Fruit fly (Drosophila melanogaster) whole organism, embryonic: Measurements from ENCODE around the gene VhaPPA1-2.
A peak's percentile ranks its signal among the peaks of the same experiment; 100 is the strongest.

Source experiments
- Atf-2 ChIP-seq: fragments of 200-800 bp; sonication (Bioruptor generic); optimal IDR thresholded peaks from 2 replicates; lab custom pipeline; 2016; ENCODE audit warnings: missing biosample characterization, missing genetic modification characterization
- C15 ChIP-seq: fragments of 200-800 bp; sonication (Bioruptor generic); IDR thresholded peaks from 3 replicates; pipeline ENCODE4 v1.3.6; 2022; ENCODE audit warnings: missing biosample characterization, missing genetic modification characterization
- CG1024 ChIP-seq: fragments of 200-800 bp; sonication (Bioruptor generic); IDR thresholded peaks from 2 replicates; pipeline ENCODE4 v1.3.6; 2022; ENCODE audit warnings: missing biosample characterization, missing genetic modification characterization
- CG10979 ChIP-seq: fragments of 200-800 bp; sonication (Bioruptor generic); optimal IDR thresholded peaks from 2 replicates; lab custom pipeline; 2018; ENCODE audit warnings: missing biosample characterization, mild to moderate bottlenecking, missing genetic modification characterization, moderate library complexity
- CG13624 ChIP-seq: fragments of 200-800 bp; sonication (Bioruptor generic); optimal IDR thresholded peaks from 2 replicates; lab custom pipeline; 2016; ENCODE audit warnings: missing biosample characterization, missing genetic modification characterization
- CG15601 ChIP-seq: fragments of 200-800 bp; sonication (Bioruptor generic); optimal IDR thresholded peaks from 3 replicates; lab custom pipeline; 2019; ENCODE audit warnings: missing biosample characterization, mild to moderate bottlenecking, missing genetic modification characterization, moderate library complexity
- CG15696 ChIP-seq: fragments of 200-800 bp; sonication (Bioruptor generic); optimal IDR thresholded peaks from 2 replicates; lab custom pipeline; 2019; ENCODE audit warnings: missing biosample characterization, mild to moderate bottlenecking, missing genetic modification characterization, moderate library complexity
- CG34224 ChIP-seq: fragments of 200-800 bp; sonication (Bioruptor generic); IDR thresholded peaks from 3 replicates; pipeline ENCODE4 v1.3.6; 2022; ENCODE audit warnings: missing biosample characterization, missing genetic modification characterization; ENCODE audit not compliant: partially characterized antibody
- CG4328 ChIP-seq: fragments of 200-800 bp; sonication (Bioruptor generic); optimal IDR thresholded peaks from 3 replicates; lab custom pipeline; 2017; ENCODE audit warnings: missing biosample characterization, missing genetic modification reagents, missing genetic modification characterization
- CG4360 ChIP-seq: fragments of 200-800 bp; sonication (Bioruptor generic); IDR thresholded peaks from 2 replicates; pipeline ENCODE4 v1.3.6; 2022; ENCODE audit warnings: missing biosample characterization, missing genetic modification characterization
- CG4617 ChIP-seq: fragments of 200-800 bp; sonication (Bioruptor generic); optimal IDR thresholded peaks from 3 replicates; lab custom pipeline; 2016; ENCODE audit warnings: missing biosample characterization, missing genetic modification characterization, borderline replicate concordance
- CG5180 ChIP-seq: fragments of 200-800 bp; sonication (Bioruptor generic); optimal IDR thresholded peaks from 3 replicates; lab custom pipeline; 2017; ENCODE audit warnings: missing biosample characterization, missing genetic modification characterization, mild to moderate bottlenecking, moderate library complexity, missing genetic modification reagents
- CG5953 ChIP-seq: fragments of 200-800 bp; sonication (Bioruptor generic); IDR thresholded peaks from 2 replicates; pipeline ENCODE4 v1.3.6; 2022; ENCODE audit warnings: missing biosample characterization, missing genetic modification characterization
- CG6791 ChIP-seq: fragments of 200-800 bp; sonication (Bioruptor generic); IDR thresholded peaks from 3 replicates; pipeline ENCODE4 v1.3.6; 2022; ENCODE audit warnings: missing biosample characterization, missing genetic modification characterization; ENCODE audit not compliant: partially characterized antibody
- CG8388 ChIP-seq: fragments of 200-800 bp; sonication (Bioruptor generic); optimal IDR thresholded peaks from 2 replicates; lab custom pipeline; 2019; ENCODE audit warnings: missing biosample characterization, mild to moderate bottlenecking, missing genetic modification characterization, moderate library complexity
- CG8478 ChIP-seq: fragments of >200 bp; optimal IDR thresholded peaks from 2 replicates; lab custom pipeline; 2018
- D19A ChIP-seq: fragments of 200-800 bp; optimal IDR thresholded peaks from 3 replicates; lab custom pipeline; 2019; ENCODE audit warnings: missing biosample characterization, mild to moderate bottlenecking, missing genetic modification characterization, moderate library complexity
- Dek ChIP-seq: fragments of 200-800 bp; sonication (Bioruptor generic); optimal IDR thresholded peaks from 3 replicates; lab custom pipeline; 2019; ENCODE audit warnings: missing biosample characterization, mild to moderate bottlenecking, missing genetic modification characterization, moderate library complexity
- Dip3 ChIP-seq: fragments of 200-800 bp; sonication (Bioruptor generic); optimal IDR thresholded peaks from 3 replicates; lab custom pipeline; 2016; ENCODE audit warnings: missing biosample characterization, missing genetic modification characterization
- Ets97D ChIP-seq: fragments of 200-800 bp; sonication (Bioruptor generic); optimal IDR thresholded peaks from 3 replicates; lab custom pipeline; 2016; ENCODE audit warnings: missing biosample characterization, missing genetic modification characterization
- Gsc ChIP-seq: fragments of 200-800 bp; sonication (Bioruptor generic); IDR thresholded peaks from 2 replicates; pipeline ENCODE4 v1.3.6; 2022; ENCODE audit warnings: missing biosample characterization, missing genetic modification characterization
- HLHmδ ChIP-seq: fragments of 200-800 bp; sonication (Bioruptor generic); optimal IDR thresholded peaks from 2 replicates; lab custom pipeline; 2018; ENCODE audit warnings: missing biosample characterization, mild to moderate bottlenecking, missing genetic modification characterization, moderate library complexity
- Hmx ChIP-seq: fragments of 200-800 bp; sonication (Bioruptor generic); optimal IDR thresholded peaks from 2 replicates; lab custom pipeline; 2016; ENCODE audit warnings: missing biosample characterization, missing genetic modification characterization
- Hr3 ChIP-seq: fragments of 200-800 bp; sonication (Bioruptor generic); optimal IDR thresholded peaks from 3 replicates; lab custom pipeline; 2016; ENCODE audit warnings: missing biosample characterization, missing genetic modification characterization
- Hr39 ChIP-seq: fragments of >200 bp; optimal IDR thresholded peaks from 2 replicates; lab custom pipeline; 2017
- Hr51 ChIP-seq, 2 experiments: fragments of 200-800 bp; sonication (Bioruptor generic); optimal IDR thresholded peaks; 2 replicates in 1 of 2; 3 replicates in 1 of 2; lab custom pipeline; 2016 to 2018; ENCODE audit warnings: missing biosample characterization in 2 of 2, missing genetic modification characterization in 2 of 2, mild to moderate bottlenecking in 1 of 2, moderate library complexity in 1 of 2
- Lhr ChIP-seq: fragments of 200-800 bp; sonication (Bioruptor generic); optimal IDR thresholded peaks from 3 replicates; lab custom pipeline; 2017; ENCODE audit warnings: mild to moderate bottlenecking, missing biosample characterization, missing genetic modification reagents, missing genetic modification characterization
- Lim3 ChIP-seq: fragments of 200-800 bp; sonication (Bioruptor generic); IDR thresholded peaks from 2 replicates; pipeline ENCODE4 v1.3.6; 2022; ENCODE audit warnings: missing biosample characterization, missing genetic modification characterization
- MESR4 ChIP-seq: fragments of 200-800 bp; sonication (Bioruptor generic); optimal IDR thresholded peaks from 2 replicates; lab custom pipeline; 2018; ENCODE audit warnings: missing biosample characterization, mild to moderate bottlenecking, missing genetic modification characterization, moderate library complexity
- Mes4 ChIP-seq: fragments of 200-800 bp; sonication (Bioruptor generic); optimal IDR thresholded peaks from 2 replicates; lab custom pipeline; 2016; ENCODE audit warnings: missing biosample characterization, missing genetic modification characterization
- Nf-YC ChIP-seq: fragments of 200-800 bp; optimal IDR thresholded peaks from 3 replicates; lab custom pipeline; 2019; ENCODE audit warnings: missing biosample characterization, mild to moderate bottlenecking, missing genetic modification characterization, moderate library complexity
- Poxn ChIP-seq: fragments of 200-800 bp; sonication (Bioruptor generic); IDR thresholded peaks from 2 replicates; pipeline ENCODE4 v1.3.6; 2022; ENCODE audit warnings: missing biosample characterization, missing genetic modification characterization
- Rx ChIP-seq: fragments of 200-800 bp; sonication (Bioruptor generic); IDR thresholded peaks from 2 replicates; pipeline ENCODE4 v1.3.6; 2022; ENCODE audit warnings: missing biosample characterization, missing genetic modification characterization
- Stat92E ChIP-seq, 3 experiments: fragments of >200 bp in 2 of 3; fragments of 200-800 bp in 1 of 3; sonication (Bioruptor generic) in 1 of 3; optimal IDR thresholded peaks; 2 replicates each; lab custom pipeline; 2017 to 2019; ENCODE audit warnings: missing biosample characterization in 3 of 3, missing genetic modification characterization in 3 of 3, mild to moderate bottlenecking in 1 of 3, moderate library complexity in 1 of 3
- TFAM ChIP-seq: fragments of 200-800 bp; sonication (Bioruptor generic); optimal IDR thresholded peaks from 2 replicates; lab custom pipeline; 2017; ENCODE audit warnings: missing biosample characterization, missing genetic modification characterization, inconsistent platforms
- Xbp1 ChIP-seq: fragments of 200-800 bp; sonication (Bioruptor generic); optimal IDR thresholded peaks from 3 replicates; lab custom pipeline; 2016; ENCODE audit warnings: missing biosample characterization, mild to moderate bottlenecking, missing genetic modification characterization
- ato ChIP-seq: fragments of 200-800 bp; sonication (Bioruptor generic); IDR thresholded peaks from 2 replicates; pipeline ENCODE4 v1.3.6; 2022; ENCODE audit warnings: missing biosample characterization, missing genetic modification characterization; ENCODE audit not compliant: partially characterized antibody
- bab2 ChIP-seq: fragments of 200-800 bp; sonication (Bioruptor generic); optimal IDR thresholded peaks from 2 replicates; lab custom pipeline; 2016; ENCODE audit warnings: missing biosample characterization, missing genetic modification characterization
- fd64A ChIP-seq: fragments of 200-800 bp; sonication (Bioruptor generic); optimal IDR thresholded peaks from 3 replicates; lab custom pipeline; 2018; ENCODE audit warnings: missing biosample characterization, mild to moderate bottlenecking, missing genetic modification characterization
- ftz-f1 ChIP-seq: fragments of 200-800 bp; sonication (Bioruptor generic); optimal IDR thresholded peaks from 2 replicates; lab custom pipeline; 2016; ENCODE audit warnings: missing biosample characterization, missing genetic modification characterization
- gcm ChIP-seq: fragments of 200-800 bp; sonication (Bioruptor generic); optimal IDR thresholded peaks from 2 replicates; lab custom pipeline; 2019; ENCODE audit warnings: missing biosample characterization, mild to moderate bottlenecking, missing genetic modification characterization, moderate library complexity
- kah ChIP-seq: fragments of 200-800 bp; sonication (Bioruptor generic); optimal IDR thresholded peaks from 2 replicates; lab custom pipeline; 2018; ENCODE audit warnings: missing biosample characterization, mild to moderate bottlenecking, missing genetic modification characterization
- luna ChIP-seq: fragments of 200-800 bp; sonication (Bioruptor generic); optimal IDR thresholded peaks from 2 replicates; lab custom pipeline; 2016; ENCODE audit warnings: missing biosample characterization, missing genetic modification characterization
- phol ChIP-seq: fragments of 200-800 bp; sonication (Bioruptor generic); optimal IDR thresholded peaks from 3 replicates; lab custom pipeline; 2018; ENCODE audit warnings: missing biosample characterization, mild to moderate bottlenecking, missing genetic modification characterization, moderate library complexity
- sima ChIP-seq: fragments of 200-800 bp; sonication (Bioruptor generic); optimal IDR thresholded peaks from 2 replicates; lab custom pipeline; 2016; ENCODE audit warnings: missing biosample characterization, missing genetic modification characterization
- sna ChIP-seq: fragments of 200-800 bp; sonication (Bioruptor generic); IDR thresholded peaks from 2 replicates; pipeline ENCODE4 v1.3.6; 2022; ENCODE audit warnings: missing biosample characterization, missing genetic modification characterization; ENCODE audit not compliant: partially characterized antibody
- stc ChIP-seq: fragments of 200-800 bp; sonication (Bioruptor generic); IDR thresholded peaks from 2 replicates; pipeline ENCODE4 v1.3.6; 2022; ENCODE audit warnings: missing biosample characterization, missing genetic modification characterization
- tio ChIP-seq: fragments of 200-800 bp; sonication (Bioruptor generic); optimal IDR thresholded peaks from 2 replicates; lab custom pipeline; 2017; ENCODE audit warnings: missing biosample characterization, missing genetic modification characterization, inconsistent platforms
- toy ChIP-seq: fragments of 200-800 bp; sonication (Bioruptor generic); IDR thresholded peaks from 2 replicates; pipeline ENCODE4 v1.3.6; 2022; ENCODE audit warnings: missing biosample characterization, missing genetic modification characterization
- trem ChIP-seq: fragments of 200-800 bp; optimal IDR thresholded peaks from 3 replicates; lab custom pipeline; 2019; ENCODE audit warnings: missing biosample characterization, mild to moderate bottlenecking, missing genetic modification characterization, moderate library complexity

VhaPPA1-2 gene

DNA sequence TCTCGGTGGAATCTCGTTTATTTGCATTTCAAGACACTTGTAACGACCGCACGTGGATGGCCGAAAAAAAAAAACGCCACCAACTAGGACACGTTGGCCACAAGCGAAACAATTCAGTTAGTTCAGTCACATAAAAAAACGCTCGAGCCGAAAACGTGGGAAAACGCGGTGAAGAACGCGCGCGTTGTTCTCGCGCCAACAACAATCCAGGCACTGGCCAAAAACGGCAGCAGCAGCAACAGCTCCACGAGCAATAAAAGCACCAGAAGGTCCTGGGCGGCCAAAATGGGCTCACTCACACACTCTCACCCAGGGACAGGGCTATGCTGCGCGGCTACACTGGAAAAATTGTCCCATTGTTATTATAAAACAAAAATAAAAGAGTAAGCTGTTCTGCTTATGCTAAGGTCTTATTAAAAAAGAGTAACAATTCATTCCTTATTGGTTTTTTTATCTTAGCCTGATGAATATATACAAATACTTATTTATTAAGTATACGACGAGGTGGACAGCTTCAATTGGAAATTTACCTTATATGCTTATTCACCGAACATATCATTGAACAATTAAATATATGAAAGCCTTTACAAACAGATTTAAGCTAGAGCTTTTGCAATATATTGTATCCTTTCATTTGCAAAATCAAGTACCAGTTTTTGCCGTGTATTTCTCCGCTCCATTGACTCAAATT is 24.7 kb downstream of the VhaPPA1-2 start, which contains the start of gene btsz (continued):
- TF ChIP-seq ftz-f1 (GFP tag; lab: Kevin White, UChicago) (no peak), CG8388 (GFP tag; lab: Kevin White, UChicago) (no peak), CG4617 (GFP tag; lab: Kevin White, UChicago) (no peak), Gsc (no peak), sima (GFP tag; lab: Kevin White, UChicago) (no peak), Rx (GFP tag; lab: Robert Waterston, UW) (no peak), toy (GFP tag; lab: Robert Waterston, UW) (no peak), CG5953 (GFP tag; lab: Robert Waterston, UW) (no peak), TFAM (GFP tag; lab: Kevin White, UChicago) (no peak), C15 (GFP tag; lab: Robert Waterston, UW) (no peak), MESR4 (no peak), Dek (peak; percentile 22), phol (tag; lab: Kevin White, UChicago) (peak; percentile 34), Dip3 (GFP tag; lab: Kevin White, UChicago) (peak; percentile 17), Lhr (no peak), Hr3 (GFP tag; lab: Kevin White, UChicago) (peak; percentile 18), kah (GFP tag; lab: Kevin White, UChicago) (no peak), Xbp1 (GFP tag; lab: Kevin White, UChicago) (peak; percentile 23), stc (no peak), CG8478 (no peak), CG4360 (GFP tag; lab: Robert Waterston, UW) (no peak), CG13624 (GFP tag; lab: Kevin White, UChicago) (peak; percentile 6), Ets97D (GFP tag; lab: Kevin White, UChicago) (no peak), bab2 (no peak), Hr51 (GFP tag; optimal IDR thresholded peaks at IDR 0.05; lab: Kevin White, UChicago) (peak in 1 of 2 experiments; percentile 60), trem (tag; lab: Kevin White, UChicago) (no peak), Mes4 (GFP tag; lab: Kevin White, UChicago) (no peak), Lim3 (GFP tag; lab: Robert Waterston, UW) (no peak), sna (no peak), Hmx (GFP tag; lab: Kevin White, UChicago) (no peak), CG6791 (GFP tag; lab: Robert Waterston, UW) (no peak), ato (no peak), CG5180 (peak; percentile 31), CG15696 (tag; lab: Kevin White, UChicago) (no peak), Nf-YC (tag; lab: Kevin White, UChicago) (peak; percentile 48), Poxn (GFP tag; lab: Robert Waterston, UW) (no peak), CG10979 (no peak), CG34224 (GFP tag; lab: Robert Waterston, UW) (no peak), CG4328 (peak; percentile 31), luna (GFP tag; lab: Kevin White, UChicago) (no peak), D19A (tag; lab: Kevin White, UChicago) (no peak), HLHmδ (GFP tag; lab: Kevin White, UChicago) (no peak), gcm (GFP tag; lab: Kevin White, UChicago) (no peak), tio (GFP tag; lab: Kevin White, UChicago) (peak; percentile 27), Stat92E (GFP tag; optimal IDR thresholded peaks at IDR 0.05; lab: Kevin White, UChicago) (no peak), fd64A (no peak), CG1024 (GFP tag; lab: Robert Waterston, UW) (no peak), CG15601 (tag; lab: Kevin White, UChicago) (no peak), Atf-2 (GFP tag; lab: Kevin White, UChicago) (no peak), Hr39 (no peak)
